Fruit fly (Drosophila melanogaster) Kc167 (cell line): Measurements from ENCODE around the gene CG32633.

ENCODE experiments used
- Sin3A ChIP-seq: fragments of >200 bp; optimal IDR thresholded peaks from 2 replicates; lab custom pipeline; 2018; ENCODE audit warnings: missing external identifiers
- h ChIP-seq: fragments of >200 bp; optimal IDR thresholded peaks from 3 replicates; lab custom pipeline; 2018; ENCODE audit warnings: missing external identifiers
- insv ChIP-seq: fragments of >200 bp; optimal IDR thresholded peaks from 3 replicates; lab custom pipeline; 2018; ENCODE audit warnings: missing external identifiers
- psq ChIP-seq: fragments of >200 bp; optimal IDR thresholded peaks from 2 replicates; lab custom pipeline; 2017; ENCODE audit warnings: missing external identifiers
- ttk ChIP-seq: sonication (Bioruptor generic); optimal IDR thresholded peaks from 2 replicates; lab custom pipeline; 2017; ENCODE audit warnings: missing external identifiers

DNA sequence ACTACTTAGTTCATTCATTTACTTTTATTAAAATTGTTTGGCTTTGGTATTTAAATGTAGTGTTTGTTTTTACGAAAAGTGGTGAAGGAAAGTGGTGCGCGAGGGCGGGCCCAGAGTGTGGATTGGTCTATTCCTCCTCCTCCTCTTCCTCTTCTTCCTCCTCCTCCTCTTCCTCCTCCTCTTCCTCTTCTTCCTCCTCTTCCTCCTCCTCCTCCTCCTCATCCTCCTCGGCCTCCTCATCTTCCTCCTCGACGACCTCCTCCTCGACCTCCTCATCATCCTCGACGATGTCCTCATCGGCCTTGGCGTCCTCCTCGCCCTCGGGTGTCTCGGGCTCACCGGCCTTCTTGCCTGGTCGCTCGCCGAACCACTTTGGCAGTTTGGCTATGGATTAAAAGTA lies 32.2 kb downstream of the CG32633 start:
- TF ChIP-seq insv (lab: Kevin White, UChicago) (no peak), Sin3A (lab: Kevin White, UChicago) (no peak), ttk (lab: Kevin White, UChicago) (no peak), psq (lab: Kevin White, UChicago) (no peak), h (lab: Kevin White, UChicago) (no peak)
